ENCODE assay signal across 2 worm cellular contexts in genomic region chrX:7867307-7867706, ce11.
A peak's percentile ranks its signal among the peaks of the same experiment; 100 is the strongest.
TF ChIP-seq lines count a peak whose summit lies in the region.

No protein-coding gene starts in this region.

TF ChIP-seq in whole organism, L2 larva, 48 proteins besides CTCF, POLR2A, EP300 and RAD21:
- TF ChIP-seq skn-1 (tag; optimal IDR thresholded peaks at IDR 0.05; lab: Kevin White, UChicago) (peak; percentile 44), lin-39 (tag; optimal IDR thresholded peaks at IDR 0.05; lab: Kevin White, UChicago) (no peak)

TF ChIP-seq in whole organism, L4 larva, 104 proteins besides CTCF, POLR2A, EP300 and RAD21:
- no peak for TF ChIP-seq snpc-4 (tag; optimal IDR thresholded peaks at IDR 0.05; lab: Kevin White, UChicago)
- peak in 1 of 2 experiments; percentile 52 for TF ChIP-seq hif-1 (tag; optimal IDR thresholded peaks at IDR 0.05; lab: Kevin White, UChicago)
- no peak for TF ChIP-seq nhr-6 (tag; optimal IDR thresholded peaks at IDR 0.05; lab: Kevin White, UChicago)
- TF ChIP-seq unc-62 (GFP tag; optimal IDR thresholded peaks at IDR 0.05 in 1 of 2; lab: Kevin White, UChicago), result peak in 1 of 2 experiments; percentile 96
- TF ChIP-seq unc-62 (tag; optimal IDR thresholded peaks at IDR 0.05; lab: Kevin White, UChicago), result no peak
- no peak for TF ChIP-seq mxl-3 (GFP tag; optimal IDR thresholded peaks at IDR 0.05; lab: Kevin White, UChicago)
- TF ChIP-seq dmd-9 (GFP tag; IDR thresholded peaks at IDR 0.05; lab: Robert Waterston, UW), result no peak
- no peak for TF ChIP-seq F44E2.7 (GFP tag; IDR thresholded peaks at IDR 0.05; lab: Robert Waterston, UW)
- TF ChIP-seq ces-1 (GFP tag; optimal IDR thresholded peaks at IDR 0.05; lab: Kevin White, UChicago), result no peak
- TF ChIP-seq nhr-42 (GFP tag; IDR thresholded peaks at IDR 0.05; lab: Robert Waterston, UW), result no peak
- TF ChIP-seq snpc-1.2 (GFP tag; IDR thresholded peaks at IDR 0.05; lab: Robert Waterston, UW), result no peak
- TF ChIP-seq daf-16 (GFP tag; optimal IDR thresholded peaks at IDR 0.05; lab: Kevin White, UChicago), result no peak
- peak; percentile 55 for TF ChIP-seq daf-16 (tag; optimal IDR thresholded peaks at IDR 0.05; lab: Kevin White, UChicago)
- TF ChIP-seq dve-1 (tag; optimal IDR thresholded peaks at IDR 0.05; lab: Kevin White, UChicago; ENCODE audit: insufficient read depth), result peak; percentile 1
- TF ChIP-seq aha-1 (tag; lab: Kevin White, UChicago), result peak; percentile 9

Comparison
In these comparisons a context has a peak if more than half of its experiments do, and no peak if none do; other contexts are left out.
1. Of the 23 proteins assayed by ChIP-seq in both whole organism, L4 larva and whole organism, L2 larva: peak only in whole organism, L4 larva: none; only in whole organism, L2 larva: skn-1; in both: none; in neither: 21; mixed calls (peak in some experiments, not most) for 1.